Worm (Caenorhabditis elegans): ENCODE data around the gene snt-2.

ce11 chrIII:831961-832360 is 38.4 kb upstream of the snt-2 start, which contains the start of gene ceeh-1:
- TF ChIP-seq ceh-58 (GFP tag; IDR thresholded peaks at IDR 0.05) (no peak), nhr-80 (tag; optimal IDR thresholded peaks at IDR 0.05) (peak; percentile 20), sea-2 (GFP tag; IDR thresholded peaks at IDR 0.05) (no peak), ceh-100 (GFP tag; IDR thresholded peaks at IDR 0.05) (no peak), unc-130 (GFP tag; optimal IDR thresholded peaks at IDR 0.05) (no peak), efl-1 (GFP tag; optimal IDR thresholded peaks at IDR 0.05) (no peak), somi-1 (GFP tag; optimal IDR thresholded peaks at IDR 0.05) (no peak), ceh-27 (GFP tag; optimal IDR thresholded peaks at IDR 0.05) (no peak), hmg-20 (GFP tag; IDR thresholded peaks at IDR 0.05) (no peak)

Measured in whole organism, young adult.